Fruit fly (Drosophila melanogaster) whole organism, wandering third instar larva: Measurements from ENCODE around the gene CG9922.

Experiments used
- Abd-B ChIP-seq: fragments of >200 bp; optimal IDR thresholded peaks from 2 replicates; lab custom pipeline; 2017; ENCODE audit warnings: missing biosample characterization, missing genetic modification characterization
- CG32264 ChIP-seq: fragments of 200-800 bp; sonication (Bioruptor generic); optimal IDR thresholded peaks from 2 replicates; lab custom pipeline; 2016; ENCODE audit warnings: missing biosample characterization, missing genetic modification characterization
- CG9705 ChIP-seq: fragments of 200-800 bp; sonication (Bioruptor generic); optimal IDR thresholded peaks from 2 replicates; lab custom pipeline; 2018; ENCODE audit warnings: missing biosample characterization, mild to moderate bottlenecking, missing genetic modification characterization
- CrebA ChIP-seq: fragments of 200-800 bp; sonication (Bioruptor generic); optimal IDR thresholded peaks from 2 replicates; lab custom pipeline; 2016; ENCODE audit warnings: missing biosample characterization, mild to moderate bottlenecking, missing genetic modification characterization, borderline replicate concordance
- Dfd ChIP-seq: fragments of >200 bp; optimal IDR thresholded peaks from 2 replicates; lab custom pipeline; 2017; ENCODE audit warnings: missing biosample characterization, missing genetic modification characterization
- Dif ChIP-seq: fragments of 200-275, 200-300 bp; sonication (Bioruptor generic); optimal IDR thresholded peaks from 2 replicates; lab custom pipeline; 2018; ENCODE audit warnings: missing biosample characterization, missing genetic modification characterization; ENCODE audit not compliant: partially characterized antibody
- GATAd ChIP-seq: sonication (Bioruptor generic); optimal IDR thresholded peaks from 2 replicates; lab custom pipeline; 2016; ENCODE audit warnings: missing biosample characterization, missing genetic modification characterization
- HLH106 ChIP-seq: fragments of 200-800 bp; optimal IDR thresholded peaks from 3 replicates; lab custom pipeline; 2019; ENCODE audit warnings: missing biosample characterization, mild to moderate bottlenecking, missing genetic modification characterization, moderate library complexity
- Hnf4 ChIP-seq: fragments of 200-800 bp; sonication (Bioruptor generic); optimal IDR thresholded peaks from 2 replicates; lab custom pipeline; 2016; ENCODE audit warnings: missing biosample characterization, mild to moderate bottlenecking, missing genetic modification characterization
- Hr78 ChIP-seq: fragments of >200 bp; optimal IDR thresholded peaks from 2 replicates; lab custom pipeline; 2017; ENCODE audit warnings: missing biosample characterization, missing genetic modification characterization
- Hr83 ChIP-seq: fragments of 200-300 bp; sonication (Bioruptor generic); optimal IDR thresholded peaks from 2 replicates; lab custom pipeline; 2016; ENCODE audit warnings: missing biosample characterization, mild to moderate bottlenecking, missing genetic modification characterization, moderate library complexity; ENCODE audit not compliant: poor library complexity, severe bottlenecking
- Jra ChIP-seq: sonication (Bioruptor generic); optimal IDR thresholded peaks from 2 replicates; lab custom pipeline; 2016; ENCODE audit warnings: missing biosample characterization, missing genetic modification characterization
- Mio ChIP-seq: sonication (Bioruptor generic); optimal IDR thresholded peaks from 2 replicates; lab custom pipeline; 2016; ENCODE audit warnings: missing biosample characterization, missing genetic modification characterization
- Myc ChIP-seq: fragments of >200 bp; optimal IDR thresholded peaks from 2 replicates; lab custom pipeline; 2017
- N ChIP-seq: fragments of >200 bp; optimal IDR thresholded peaks from 2 replicates; lab custom pipeline; 2018; ENCODE audit warnings: missing biosample characterization, missing external identifiers, missing genetic modification characterization
- OdsH ChIP-seq: fragments of 200-800 bp; sonication (Bioruptor generic); optimal IDR thresholded peaks from 2 replicates; lab custom pipeline; 2016; ENCODE audit warnings: missing biosample characterization, mild to moderate bottlenecking, missing genetic modification characterization
- Rel ChIP-seq, 2 experiments: fragments of 200-800 bp; sonication (Bioruptor generic) in 1 of 2; optimal IDR thresholded peaks; 2 replicates in 1 of 2; 3 replicates in 1 of 2; lab custom pipeline; 2016 to 2019; ENCODE audit warnings: mild to moderate bottlenecking in 2 of 2, missing biosample characterization in 2 of 2, missing genetic modification characterization in 2 of 2, moderate library complexity in 1 of 2
- Sp1 ChIP-seq: fragments of 200-800 bp; sonication (Bioruptor generic); optimal IDR thresholded peaks from 3 replicates; lab custom pipeline; 2019; ENCODE audit warnings: missing biosample characterization, mild to moderate bottlenecking, missing genetic modification characterization, moderate library complexity
- Vsx2 ChIP-seq: fragments of 200-300, 225-300 bp; sonication (Bioruptor generic); optimal IDR thresholded peaks from 2 replicates; lab custom pipeline; 2018; ENCODE audit warnings: missing biosample characterization, missing genetic modification characterization; ENCODE audit not compliant: partially characterized antibody
- br ChIP-seq: fragments of 200-800 bp; sonication (Bioruptor generic); optimal IDR thresholded peaks from 2 replicates; lab custom pipeline; 2016; ENCODE audit warnings: missing biosample characterization, missing genetic modification characterization
- brk ChIP-seq: fragments of 200-800 bp; sonication (Bioruptor generic); optimal IDR thresholded peaks from 2 replicates; lab custom pipeline; 2016; ENCODE audit warnings: missing biosample characterization, mild to moderate bottlenecking, missing genetic modification characterization
- dl ChIP-seq, 2 experiments: fragments of 175-275, 200-275 bp in 1 of 2; fragments of 200-275 bp in 1 of 2; sonication (Bioruptor generic); optimal IDR thresholded peaks; lab custom pipeline; 2018; ENCODE audit warnings: mild to moderate bottlenecking in 2 of 2, missing biosample characterization in 2 of 2, missing genetic modification characterization in 2 of 2, moderate library complexity in 2 of 2; ENCODE audit not compliant: partially characterized antibody in 2 of 2, insufficient read depth in 1 of 2
- dmrt93B ChIP-seq: fragments of 200-800 bp; sonication (Bioruptor generic); optimal IDR thresholded peaks from 2 replicates; lab custom pipeline; 2018; ENCODE audit warnings: missing biosample characterization, mild to moderate bottlenecking, missing genetic modification characterization
- dsf ChIP-seq: sonication (Bioruptor generic); optimal IDR thresholded peaks from 2 replicates; lab custom pipeline; 2016; ENCODE audit warnings: missing biosample characterization, missing genetic modification characterization, borderline replicate concordance
- ey ChIP-seq: fragments of 200-800 bp; sonication (Bioruptor generic); optimal IDR thresholded peaks from 2 replicates; lab custom pipeline; 2016; ENCODE audit warnings: missing biosample characterization, missing genetic modification characterization
- foxo ChIP-seq, 2 experiments: fragments of 200-800 bp; sonication (Bioruptor generic); optimal IDR thresholded peaks; 2 replicates in 1 of 2; 3 replicates in 1 of 2; lab custom pipeline; 2016 to 2017; ENCODE audit warnings: missing biosample characterization in 2 of 2, missing genetic modification characterization in 2 of 2
- fru ChIP-seq: fragments of 200-800 bp; sonication (Bioruptor generic); optimal IDR thresholded peaks from 3 replicates; lab custom pipeline; 2016; ENCODE audit warnings: missing biosample characterization, mild to moderate bottlenecking, missing genetic modification characterization
- h ChIP-seq: fragments of 200-800 bp; sonication (Bioruptor generic); optimal IDR thresholded peaks from 3 replicates; lab custom pipeline; 2016; ENCODE audit warnings: missing biosample characterization, mild to moderate bottlenecking, missing genetic modification characterization
- jim ChIP-seq: fragments of 175-275, 200-325 bp; sonication (Bioruptor generic); optimal IDR thresholded peaks from 2 replicates; lab custom pipeline; 2016; ENCODE audit warnings: missing biosample characterization, mild to moderate bottlenecking, missing genetic modification characterization
- lola ChIP-seq: fragments of >200 bp; optimal IDR thresholded peaks from 2 replicates; lab custom pipeline; 2017; ENCODE audit warnings: missing biosample characterization, missing genetic modification characterization
- pan ChIP-seq: fragments of >200 bp; optimal IDR thresholded peaks from 2 replicates; lab custom pipeline; 2017
- psq ChIP-seq: fragments of 200-800 bp; sonication (Bioruptor generic); optimal IDR thresholded peaks from 3 replicates; lab custom pipeline; 2017; ENCODE audit warnings: missing biosample characterization, mild to moderate bottlenecking, missing genetic modification characterization, moderate library complexity
- rgr ChIP-seq: fragments of 200-800 bp; sonication (Bioruptor generic); optimal IDR thresholded peaks from 3 replicates; lab custom pipeline; 2016; ENCODE audit warnings: missing biosample characterization, mild to moderate bottlenecking, missing genetic modification characterization
- sage ChIP-seq: fragments of 200-800 bp; sonication (Bioruptor generic); optimal IDR thresholded peaks from 2 replicates; lab custom pipeline; 2016; ENCODE audit warnings: missing biosample characterization, mild to moderate bottlenecking, missing genetic modification characterization
- sv ChIP-seq: fragments of 200-800 bp; sonication (Bioruptor generic); optimal IDR thresholded peaks from 3 replicates; lab custom pipeline; 2016; ENCODE audit warnings: missing biosample characterization, missing genetic modification characterization
- tai ChIP-seq: sonication (Bioruptor generic); optimal IDR thresholded peaks from 2 replicates; lab custom pipeline; 2016; ENCODE audit warnings: missing biosample characterization, missing genetic modification characterization
- usp ChIP-seq: fragments of >200 bp; optimal IDR thresholded peaks from 2 replicates; lab custom pipeline; 2017; ENCODE audit warnings: missing biosample characterization, missing genetic modification characterization
- woc ChIP-seq: sonication (Bioruptor generic); optimal IDR thresholded peaks from 2 replicates; lab custom pipeline; 2016; ENCODE audit warnings: missing biosample characterization, mild to moderate bottlenecking, missing genetic modification characterization

CG9922 gene

dm6 chr3R:14006893-14007255 is 29.3 kb downstream of the CG9922 start:
- TF ChIP-seq sv (GFP tag; lab: Kevin White, UChicago) (no peak), dsf (GFP tag; lab: Kevin White, UChicago) (no peak), foxo (GFP tag; optimal IDR thresholded peaks at IDR 0.05; lab: Kevin White, UChicago) (peak in 1 of 2 experiments; percentile 55), usp (GFP tag; lab: Kevin White, UChicago) (no peak), Myc (lab: Kevin White, UChicago) (no peak), sage (GFP tag; lab: Kevin White, UChicago) (no peak), br (GFP tag; lab: Kevin White, UChicago) (no peak), CG9705 (GFP tag; lab: Kevin White, UChicago) (peak; percentile 32), tai (GFP tag; lab: Kevin White, UChicago) (peak; percentile 59), Mio (GFP tag; lab: Kevin White, UChicago) (peak; percentile 16), dl (GFP tag; optimal IDR thresholded peaks at IDR 0.05; lab: Kevin White, UChicago; ENCODE audit: insufficient read depth in 1 of 2, partially characterized antibody in 2 of 2) (no peak), Dif (GFP tag; lab: Kevin White, UChicago) (no peak), N (GFP tag; lab: Kevin White, UChicago) (no peak), pan (lab: Kevin White, UChicago) (no peak), Sp1 (peak; percentile 76), h (GFP tag; lab: Kevin White, UChicago) (peak; percentile 41), Hr83 (no peak), Dfd (GFP tag; lab: Kevin White, UChicago) (no peak), Hnf4 (peak; percentile 31), jim (GFP tag; lab: Kevin White, UChicago) (no peak), Hr78 (GFP tag; lab: Kevin White, UChicago) (no peak), CG32264 (GFP tag; lab: Kevin White, UChicago) (peak; percentile 22), OdsH (GFP tag; lab: Kevin White, UChicago) (peak; percentile 56), Rel (GFP tag; optimal IDR thresholded peaks at IDR 0.05; lab: Kevin White, UChicago) (peak; percentile 5), Rel (tag; optimal IDR thresholded peaks at IDR 0.05; lab: Kevin White, UChicago) (no peak), ey (GFP tag; lab: Kevin White, UChicago) (peak; percentile 64), fru (peak; percentile 30), brk (GFP tag; lab: Kevin White, UChicago) (peak; percentile 5), Vsx2 (GFP tag; lab: Kevin White, UChicago) (no peak), dmrt93B (GFP tag; lab: Kevin White, UChicago) (peak; percentile 57), Jra (GFP tag; lab: Kevin White, UChicago) (no peak), Abd-B (no peak), psq (GFP tag; lab: Kevin White, UChicago) (peak; percentile 41), GATAd (peak; percentile 4), lola (GFP tag; lab: Kevin White, UChicago) (no peak), woc (GFP tag; lab: Kevin White, UChicago) (no peak), HLH106 (tag; lab: Kevin White, UChicago) (peak; percentile 34), rgr (GFP tag; lab: Kevin White, UChicago) (peak; percentile 64), CrebA (GFP tag; lab: Kevin White, UChicago) (no peak)

DNA sequence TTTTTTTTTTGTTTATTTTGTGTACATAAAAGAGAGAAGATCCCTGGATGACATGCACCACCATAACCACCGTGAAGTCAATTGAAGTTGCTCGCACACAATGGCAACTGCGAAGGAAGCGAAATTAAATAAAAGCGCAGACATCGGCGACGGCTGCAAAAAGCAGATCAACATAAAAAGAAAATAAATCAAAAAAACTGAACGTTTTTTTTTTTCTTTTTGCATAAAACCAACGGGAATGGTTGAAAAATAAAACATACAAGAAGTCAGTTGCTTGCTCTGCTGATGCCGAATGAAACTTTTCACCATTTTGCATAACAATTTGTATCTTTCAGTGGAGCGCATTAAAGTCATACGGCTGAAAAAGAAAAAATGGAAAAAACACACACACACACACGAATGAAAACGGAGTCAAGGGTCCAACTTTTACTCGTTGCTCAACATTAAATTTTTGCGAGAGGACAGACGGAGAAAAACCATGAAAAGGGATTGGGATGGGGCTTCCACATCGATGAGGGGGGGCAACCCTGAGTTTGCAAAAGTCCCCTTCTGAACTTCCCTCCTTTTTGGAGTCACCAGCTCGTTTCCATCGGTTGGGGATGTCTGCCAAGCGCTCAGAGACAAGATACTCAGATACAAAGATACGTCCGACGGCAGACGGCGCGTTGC is 29.8 kb downstream of the CG9922 start:
- peak; percentile 63 for TF ChIP-seq OdsH (GFP tag; lab: Kevin White, UChicago)
- no peak for TF ChIP-seq brk (GFP tag; lab: Kevin White, UChicago)
- TF ChIP-seq pan (lab: Kevin White, UChicago) = no peak
- no peak for TF ChIP-seq GATAd
- TF ChIP-seq dsf (GFP tag; lab: Kevin White, UChicago) = no peak
- peak; percentile 55 for TF ChIP-seq psq (GFP tag; lab: Kevin White, UChicago)
- TF ChIP-seq CG32264 (GFP tag; lab: Kevin White, UChicago) = peak; percentile 20
- TF ChIP-seq Hr78 (GFP tag; lab: Kevin White, UChicago) = no peak
- TF ChIP-seq Dif (GFP tag; lab: Kevin White, UChicago) = no peak
- TF ChIP-seq Hnf4 = no peak
- peak; percentile 29 for TF ChIP-seq sage (GFP tag; lab: Kevin White, UChicago)
- TF ChIP-seq dl (GFP tag; optimal IDR thresholded peaks at IDR 0.05; lab: Kevin White, UChicago; ENCODE audit: insufficient read depth in 1 of 2, partially characterized antibody in 2 of 2) = peak in 1 of 2 experiments; percentile 17
- no peak for TF ChIP-seq Myc (lab: Kevin White, UChicago)
- TF ChIP-seq sv (GFP tag; lab: Kevin White, UChicago) = no peak
- TF ChIP-seq Dfd (GFP tag; lab: Kevin White, UChicago) = no peak
- no peak for TF ChIP-seq Vsx2 (GFP tag; lab: Kevin White, UChicago)
- no peak for TF ChIP-seq N (GFP tag; lab: Kevin White, UChicago)
- TF ChIP-seq HLH106 (tag; lab: Kevin White, UChicago) = peak; percentile 1
- TF ChIP-seq fru = peak; percentile 53
- peak; percentile 59 for TF ChIP-seq br (GFP tag; lab: Kevin White, UChicago)
- no peak for TF ChIP-seq lola (GFP tag; lab: Kevin White, UChicago)
- peak; percentile 61 for TF ChIP-seq CrebA (GFP tag; lab: Kevin White, UChicago)
- TF ChIP-seq h (GFP tag; lab: Kevin White, UChicago) = peak; percentile 63
- TF ChIP-seq Jra (GFP tag; lab: Kevin White, UChicago) = no peak
- no peak for TF ChIP-seq tai (GFP tag; lab: Kevin White, UChicago)
- no peak for TF ChIP-seq usp (GFP tag; lab: Kevin White, UChicago)
- no peak for TF ChIP-seq CG9705 (GFP tag; lab: Kevin White, UChicago)
- peak; percentile 60 for TF ChIP-seq rgr (GFP tag; lab: Kevin White, UChicago)
- no peak for TF ChIP-seq jim (GFP tag; lab: Kevin White, UChicago)
- TF ChIP-seq ey (GFP tag; lab: Kevin White, UChicago) = peak; percentile 39
- TF ChIP-seq Mio (GFP tag; lab: Kevin White, UChicago) = no peak
- TF ChIP-seq woc (GFP tag; lab: Kevin White, UChicago) = no peak
- TF ChIP-seq dmrt93B (GFP tag; lab: Kevin White, UChicago) = no peak
- TF ChIP-seq Sp1 = peak; percentile 51
- TF ChIP-seq foxo (GFP tag; optimal IDR thresholded peaks at IDR 0.05; lab: Kevin White, UChicago) = no peak
- no peak for TF ChIP-seq Rel (GFP tag; optimal IDR thresholded peaks at IDR 0.05; lab: Kevin White, UChicago)
- peak; percentile 81 for TF ChIP-seq Rel (tag; optimal IDR thresholded peaks at IDR 0.05; lab: Kevin White, UChicago)
- TF ChIP-seq Abd-B = no peak
- peak; percentile 19 for TF ChIP-seq Hr83
